Worm (Caenorhabditis elegans) whole organism, L2 larva: ENCODE results near the gene amx-3.

Experiments
- dmd-4 ChIP-seq: sonication (generic microtip); optimal IDR thresholded peaks from 2 replicates; lab custom pipeline; 2017; ENCODE audit warnings: missing biosample characterization, missing genetic modification characterization
- fos-1 ChIP-seq: fragments of 150-350 bp; optimal IDR thresholded peaks from 2 replicates; lab custom pipeline; 2014; ENCODE audit warnings: missing biosample characterization, missing genetic modification characterization
- lin-13 ChIP-seq: fragments of 150-350 bp; optimal IDR thresholded peaks from 2 replicates; lab custom pipeline; 2014; ENCODE audit warnings: missing biosample characterization, missing genetic modification reagents, missing genetic modification characterization
- mab-5 ChIP-seq: fragments of 150-350 bp; optimal IDR thresholded peaks from 2 replicates; lab custom pipeline; 2014; ENCODE audit warnings: missing biosample characterization, missing genetic modification characterization
- nhr-12 ChIP-seq: fragments of 150-350 bp; optimal IDR thresholded peaks from 2 replicates; lab custom pipeline; 2014; ENCODE audit warnings: missing biosample characterization, missing genetic modification characterization

DNA sequence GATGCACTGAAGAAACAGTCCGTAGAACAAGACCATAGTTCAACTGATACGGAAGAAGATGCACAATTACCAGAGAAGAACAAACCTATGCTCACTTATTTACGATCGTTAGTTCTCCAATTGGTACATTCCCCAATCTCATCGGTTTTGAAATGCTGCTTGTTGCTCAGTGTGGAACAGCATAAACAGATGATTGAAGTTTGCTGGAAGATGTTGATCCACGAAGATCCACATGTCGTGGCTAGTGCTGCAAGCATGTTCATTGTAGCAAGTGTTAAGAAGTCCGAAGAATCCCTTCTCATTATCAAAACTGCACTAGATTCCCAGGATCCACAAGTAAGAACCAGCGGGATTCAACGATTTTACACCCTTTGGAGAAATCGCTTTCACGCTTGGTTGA is 11.6 kb downstream of the amx-3 start:
- no peak for TF ChIP-seq dmd-4 (tag; lab: Kevin White, UChicago)
- no peak for TF ChIP-seq lin-13 (GFP tag; lab: Kevin White, UChicago)
- no peak for TF ChIP-seq nhr-12
- no peak for TF ChIP-seq fos-1 (tag; lab: Kevin White, UChicago)
- no peak for TF ChIP-seq mab-5 (tag; lab: Kevin White, UChicago)
